Worm (Caenorhabditis elegans): ENCODE data around the gene lec-5.

DNA sequence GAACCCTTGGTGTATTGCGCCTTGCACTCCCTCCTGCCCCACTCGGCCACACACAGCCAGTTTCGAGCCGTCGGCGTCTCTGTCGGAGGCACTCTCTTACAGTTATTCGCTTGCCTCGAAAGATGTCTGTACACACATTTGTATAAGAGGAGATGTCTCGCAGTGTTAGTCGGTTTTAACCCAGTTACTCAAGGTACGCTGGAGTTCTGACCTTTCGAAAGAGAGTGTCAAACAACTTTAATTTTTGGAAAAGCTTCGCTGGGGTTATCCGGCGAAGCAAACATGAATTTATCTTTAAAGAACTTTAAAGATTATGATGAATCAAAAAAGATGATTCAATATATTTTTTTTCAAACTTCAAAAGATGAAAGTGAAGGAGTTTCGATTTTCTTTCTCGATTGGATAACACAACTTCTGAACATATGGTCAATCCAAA, 3.8 kb upstream of the lec-5 start:
- TF ChIP-seq sem-2 (GFP tag; optimal IDR thresholded peaks at IDR 0.05): peak; percentile 81
- TF ChIP-seq ces-1 (GFP tag; optimal IDR thresholded peaks at IDR 0.05): peak; percentile 100
- peak; percentile 64 for TF ChIP-seq lin-32 (GFP tag; optimal IDR thresholded peaks at IDR 0.05)
- peak; percentile 80 for TF ChIP-seq ztf-11 (tag; optimal IDR thresholded peaks at IDR 0.05)
- TF ChIP-seq snpc-4 (tag; optimal IDR thresholded peaks at IDR 0.05): no peak
- TF ChIP-seq elt-1 (tag; optimal IDR thresholded peaks at IDR 0.05; ENCODE audit: borderline replicate concordance, insufficient read depth): peak; percentile 57
- TF ChIP-seq lin-13 (tag; optimal IDR thresholded peaks at IDR 0.05): peak; percentile 86
- TF ChIP-seq unc-120 (tag; optimal IDR thresholded peaks at IDR 0.05; ENCODE audit: poor library complexity, severe bottlenecking): peak; percentile 92
- TF ChIP-seq ceh-43 (GFP tag; optimal IDR thresholded peaks at IDR 0.05): peak; percentile 73
- TF ChIP-seq elt-3 (tag; optimal IDR thresholded peaks at IDR 0.05): peak; percentile 75
- peak; percentile 9 for TF ChIP-seq nhr-12 (tag; optimal IDR thresholded peaks at IDR 0.05)
- peak; percentile 49 for TF ChIP-seq nhr-28 (tag; optimal IDR thresholded peaks at IDR 0.05)
